Worm (Caenorhabditis elegans) whole organism, L2 larva: Measurements from ENCODE around the gene srbc-30.

Experiments used
- elt-1 ChIP-seq: fragments of 150-350 bp; optimal IDR thresholded peaks from 2 replicates; lab custom pipeline; 2014; ENCODE audit warnings: missing biosample characterization, missing genetic modification characterization
- elt-3 ChIP-seq: sonication (generic microtip); optimal IDR thresholded peaks from 2 replicates; lab custom pipeline; 2017; ENCODE audit warnings: missing biosample characterization, missing genetic modification characterization
- lin-13 ChIP-seq: fragments of 150-350 bp; optimal IDR thresholded peaks from 2 replicates; lab custom pipeline; 2014; ENCODE audit warnings: missing biosample characterization, missing genetic modification reagents, missing genetic modification characterization
- lin-39 ChIP-seq: fragments of 150-350 bp; optimal IDR thresholded peaks from 2 replicates; lab custom pipeline; 2014; ENCODE audit warnings: missing biosample characterization, missing genetic modification reagents, missing genetic modification characterization
- mdl-1 ChIP-seq, 2 experiments: fragments of 150-350 bp in 1 of 2; sonication (generic microtip) in 1 of 2; optimal IDR thresholded peaks; 2 replicates each; lab custom pipeline; 2017; ENCODE audit warnings: missing biosample characterization in 2 of 2, missing genetic modification characterization in 2 of 2
- unc-62 ChIP-seq: fragments of 150-350 bp; optimal IDR thresholded peaks from 2 replicates; lab custom pipeline; 2014; ENCODE audit warnings: missing biosample characterization, missing genetic modification reagents, missing genetic modification characterization
- zag-1 ChIP-seq: fragments of 150-350 bp; optimal IDR thresholded peaks from 2 replicates; lab custom pipeline; 2014; ENCODE audit warnings: missing biosample characterization, missing genetic modification characterization
- ztf-11 ChIP-seq: sonication (generic microtip); optimal IDR thresholded peaks from 2 replicates; lab custom pipeline; 2017; ENCODE audit warnings: missing biosample characterization, missing genetic modification characterization

DNA sequence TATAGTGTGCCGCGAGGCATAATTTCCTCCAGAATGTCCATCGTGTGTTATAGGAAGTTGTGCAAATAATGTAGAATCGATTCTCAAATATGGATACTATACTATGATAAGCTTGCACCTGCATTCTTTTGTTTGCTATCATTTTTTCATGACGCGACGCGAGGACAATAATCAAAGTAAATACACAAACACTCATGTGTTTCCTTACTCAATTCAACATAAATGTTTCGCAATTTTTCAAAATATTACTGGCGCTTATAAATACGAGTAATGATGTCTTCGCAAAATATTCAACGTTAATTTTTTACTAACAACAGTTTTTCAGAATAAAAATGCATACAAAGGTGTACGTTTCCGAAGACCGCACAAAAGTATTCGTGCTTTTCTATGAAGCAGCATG, 43.0 kb upstream of the srbc-30 start, which contains the start of gene irg-1:
- no peak for TF ChIP-seq lin-13 (GFP tag; lab: Kevin White, UChicago)
- TF ChIP-seq elt-1: no peak
- no peak for TF ChIP-seq zag-1
- no peak for TF ChIP-seq unc-62 (GFP tag; lab: Kevin White, UChicago)
- TF ChIP-seq elt-3: no peak
- no peak for TF ChIP-seq lin-39 (tag; lab: Kevin White, UChicago)
- no peak for TF ChIP-seq ztf-11 (tag; lab: Kevin White, UChicago)
- no peak for TF ChIP-seq mdl-1 (tag; optimal IDR thresholded peaks at IDR 0.05; lab: Kevin White, UChicago)
